1 fruit fly cellular context compared by ENCODE assay signal in genomic region chr2L:1651053-1651452, dm6.
TF ChIP-seq lines count a peak whose summit lies in the region.

TSS of gene chinmo (plus strand) at chr2L:1651258.

TF ChIP-seq in whole organism, embryonic, 481 proteins besides CTCF, POLR2A, EP300 and RAD21 (continued from another document and continues in another):
- TF ChIP-seq insv (GFP tag; optimal IDR thresholded peaks at IDR 0.05; lab: Kevin White, UChicago) = peak in 1 of 2 experiments; percentile 82
- no peak for TF ChIP-seq CG4820 (GFP tag; optimal IDR thresholded peaks at IDR 0.05; lab: Kevin White, UChicago)
- TF ChIP-seq CG30403 (GFP tag; optimal IDR thresholded peaks at IDR 0.05; lab: Kevin White, UChicago) = no peak
- no peak for TF ChIP-seq chn (GFP tag; optimal IDR thresholded peaks at IDR 0.05; lab: Kevin White, UChicago)
- no peak for TF ChIP-seq CG6689 (GFP tag; IDR thresholded peaks at IDR 0.05; lab: Robert Waterston, UW)
- peak; percentile 26 for TF ChIP-seq kah (GFP tag; optimal IDR thresholded peaks at IDR 0.05; lab: Kevin White, UChicago)
- no peak for TF ChIP-seq E2f2 (GFP tag; IDR thresholded peaks at IDR 0.05; lab: Robert Waterston, UW)
- no peak for TF ChIP-seq CG1233 (GFP tag; optimal IDR thresholded peaks at IDR 0.05; lab: Kevin White, UChicago)
- TF ChIP-seq al (GFP tag; IDR thresholded peaks at IDR 0.05; lab: Robert Waterston, UW) = no peak
- peak; percentile 62; the same call in 2 of the 3 replicates for TF ChIP-seq CG11456 (GFP tag; IDR thresholded peaks at IDR 0.05; lab: Robert Waterston, UW)
- no peak for TF ChIP-seq sqz (GFP tag; optimal IDR thresholded peaks at IDR 0.05; lab: Kevin White, UChicago)
- no peak for TF ChIP-seq lov (optimal IDR thresholded peaks at IDR 0.05; lab: Kevin White, UChicago)
- no peak for TF ChIP-seq lov (GFP tag; IDR thresholded peaks at IDR 0.05; lab: Robert Waterston, UW)
- 0 out of 3 replicates have a peak, but pooled peaks have one; percentile 33 for TF ChIP-seq CG11093 (GFP tag; IDR thresholded peaks at IDR 0.05; lab: Robert Waterston, UW)
- TF ChIP-seq CG8944 (GFP tag; optimal IDR thresholded peaks at IDR 0.05; lab: Kevin White, UChicago) = no peak
- TF ChIP-seq hth (optimal IDR thresholded peaks at IDR 0.05; lab: Kevin White, UChicago) = no peak
- TF ChIP-seq ems (GFP tag; optimal IDR thresholded peaks at IDR 0.05; lab: Kevin White, UChicago) = no peak
- no peak for TF ChIP-seq CG15073 (GFP tag; optimal IDR thresholded peaks at IDR 0.05; lab: Kevin White, UChicago)
- 0 out of 3 replicates have a peak, but pooled peaks have one; percentile 35 for TF ChIP-seq ase (GFP tag; IDR thresholded peaks at IDR 0.05; lab: Robert Waterston, UW)
- TF ChIP-seq eve (GFP tag; optimal IDR thresholded peaks at IDR 0.05; lab: Kevin White, UChicago) = no peak
- no peak for TF ChIP-seq D19A (tag; optimal IDR thresholded peaks at IDR 0.05; lab: Kevin White, UChicago)
- no peak for TF ChIP-seq CG4424 (GFP tag; optimal IDR thresholded peaks at IDR 0.05; lab: Kevin White, UChicago)
- TF ChIP-seq CG11398 (GFP tag; optimal IDR thresholded peaks at IDR 0.05; lab: Kevin White, UChicago) = no peak
- no peak for TF ChIP-seq B-H1 (GFP tag; IDR thresholded peaks at IDR 0.05; lab: Robert Waterston, UW)
- no peak for TF ChIP-seq CG15696 (tag; optimal IDR thresholded peaks at IDR 0.05; lab: Kevin White, UChicago)
- no peak for TF ChIP-seq CG4854 (GFP tag; optimal IDR thresholded peaks at IDR 0.05; lab: Kevin White, UChicago)
- TF ChIP-seq Ravus (GFP tag; IDR thresholded peaks at IDR 0.05; lab: Robert Waterston, UW) = no peak
- TF ChIP-seq ssp (GFP tag; IDR thresholded peaks at IDR 0.05; lab: Robert Waterston, UW) = no peak
- no peak for TF ChIP-seq grn (GFP tag; optimal IDR thresholded peaks at IDR 0.05; lab: Kevin White, UChicago)
- TF ChIP-seq CG6175 (GFP tag; IDR thresholded peaks at IDR 0.05; lab: Robert Waterston, UW) = no peak
- no peak for TF ChIP-seq danr (GFP tag; IDR thresholded peaks at IDR 0.05; lab: Robert Waterston, UW)
- no peak for TF ChIP-seq CG4360 (GFP tag; IDR thresholded peaks at IDR 0.05; lab: Robert Waterston, UW)
- TF ChIP-seq CG6254 (GFP tag; optimal IDR thresholded peaks at IDR 0.05; lab: Kevin White, UChicago) = no peak
- TF ChIP-seq twi (tag; optimal IDR thresholded peaks at IDR 0.05; lab: Kevin White, UChicago) = no peak
- TF ChIP-seq sens (GFP tag; lab: Kevin White, UChicago) = no peak
- TF ChIP-seq gsb-n (tag; optimal IDR thresholded peaks at IDR 0.05; lab: Kevin White, UChicago) = no peak
- TF ChIP-seq abd-A (tag; optimal IDR thresholded peaks at IDR 0.05; lab: Kevin White, UChicago) = peak; percentile 27
- TF ChIP-seq Nf-YB (GFP tag; optimal IDR thresholded peaks at IDR 0.05; lab: Kevin White, UChicago) = no peak
- peak; percentile 26; the same call in 1 of the 2 replicates for TF ChIP-seq bowl (GFP tag; IDR thresholded peaks at IDR 0.05; lab: Robert Waterston, UW)
- no peak for TF ChIP-seq pnt (GFP tag; optimal IDR thresholded peaks at IDR 0.05; lab: Kevin White, UChicago)
- TF ChIP-seq CG2889 (GFP tag; IDR thresholded peaks at IDR 0.05; lab: Robert Waterston, UW) = no peak
- TF ChIP-seq wek (GFP tag; optimal IDR thresholded peaks at IDR 0.05; lab: Kevin White, UChicago) = no peak
- TF ChIP-seq ewg (GFP tag; optimal IDR thresholded peaks at IDR 0.05; lab: Kevin White, UChicago) = peak; percentile 38
- no peak for TF ChIP-seq CG12155 (GFP tag; optimal IDR thresholded peaks at IDR 0.05; lab: Kevin White, UChicago)
- no peak for TF ChIP-seq sim (GFP tag; IDR thresholded peaks at IDR 0.05; lab: Robert Waterston, UW)
- peak; percentile 65; the same call in 1 of the 3 replicates for TF ChIP-seq sr (GFP tag; IDR thresholded peaks at IDR 0.05; lab: Robert Waterston, UW)
- peak; percentile 9 for TF ChIP-seq CG1647 (GFP tag; optimal IDR thresholded peaks at IDR 0.05; lab: Kevin White, UChicago)
- TF ChIP-seq Hmr (GFP tag; optimal IDR thresholded peaks at IDR 0.05; lab: Kevin White, UChicago) = peak; percentile 16
- TF ChIP-seq gem (tag; optimal IDR thresholded peaks at IDR 0.05; lab: Kevin White, UChicago) = no peak
- no peak for TF ChIP-seq Dip2 (GFP tag; IDR thresholded peaks at IDR 0.05; lab: Robert Waterston, UW)
- TF ChIP-seq Hr39 (optimal IDR thresholded peaks at IDR 0.05; lab: Kevin White, UChicago) = no peak
- TF ChIP-seq lab (GFP tag; optimal IDR thresholded peaks at IDR 0.05; lab: Kevin White, UChicago) = peak; percentile 50
- 0 out of 4 replicates have a peak, but pooled peaks have one; percentile 23 for TF ChIP-seq Dll (GFP tag; IDR thresholded peaks at IDR 0.05; lab: Robert Waterston, UW; ENCODE audit: partially characterized antibody)
- TF ChIP-seq CG6765 (GFP tag; optimal IDR thresholded peaks at IDR 0.05; lab: Kevin White, UChicago) = no peak
- no peak for TF ChIP-seq Asciz (GFP tag; optimal IDR thresholded peaks at IDR 0.05; lab: Kevin White, UChicago)
- TF ChIP-seq CG6654 (GFP tag; optimal IDR thresholded peaks at IDR 0.05; lab: Kevin White, UChicago) = no peak
- peak; percentile 6; the same call in 1 of the 3 replicates for TF ChIP-seq zfh1 (GFP tag; IDR thresholded peaks at IDR 0.05; lab: Robert Waterston, UW)
- no peak for TF ChIP-seq Mad (GFP tag; optimal IDR thresholded peaks at IDR 0.05; lab: Kevin White, UChicago)
- no peak for TF ChIP-seq CG31365 (tag; optimal IDR thresholded peaks at IDR 0.05; lab: Kevin White, UChicago)
- TF ChIP-seq jing (GFP tag; optimal IDR thresholded peaks at IDR 0.05; lab: Kevin White, UChicago) = no peak
- TF ChIP-seq zfh2 (GFP tag; optimal IDR thresholded peaks at IDR 0.05; lab: Kevin White, UChicago) = no peak
- no peak for TF ChIP-seq pho (GFP tag; optimal IDR thresholded peaks at IDR 0.05; lab: Kevin White, UChicago)
- no peak for TF ChIP-seq crp (GFP tag; optimal IDR thresholded peaks at IDR 0.05; lab: Kevin White, UChicago)
- TF ChIP-seq Fer2 (tag; optimal IDR thresholded peaks at IDR 0.05; lab: Kevin White, UChicago) = no peak
- no peak for TF ChIP-seq TFAM (GFP tag; optimal IDR thresholded peaks at IDR 0.05; lab: Kevin White, UChicago)
- TF ChIP-seq toy (GFP tag; IDR thresholded peaks at IDR 0.05; lab: Robert Waterston, UW) = no peak
- no peak for TF ChIP-seq PHDP (tag; optimal IDR thresholded peaks at IDR 0.05; lab: Kevin White, UChicago)
- TF ChIP-seq inv (GFP tag; IDR thresholded peaks at IDR 0.05; lab: Robert Waterston, UW; ENCODE audit: partially characterized antibody) = 0 out of 2 replicates have a peak, but pooled peaks have one; percentile 26
- TF ChIP-seq fu2 (GFP tag; optimal IDR thresholded peaks at IDR 0.05; lab: Kevin White, UChicago) = no peak
- no peak for TF ChIP-seq ro (GFP tag; IDR thresholded peaks at IDR 0.05; lab: Robert Waterston, UW)
- TF ChIP-seq CG30020 (tag; optimal IDR thresholded peaks at IDR 0.05; lab: Kevin White, UChicago) = no peak
- no peak for TF ChIP-seq CG33557 (GFP tag; optimal IDR thresholded peaks at IDR 0.05; lab: Kevin White, UChicago)
- TF ChIP-seq CG31441 (GFP tag; IDR thresholded peaks at IDR 0.05; lab: Robert Waterston, UW) = no peak
- TF ChIP-seq CG32767 (GFP tag; IDR thresholded peaks at IDR 0.05; lab: Robert Waterston, UW) = peak; percentile 43; the same call in 1 of the 2 replicates
- TF ChIP-seq vvl (GFP tag; IDR thresholded peaks at IDR 0.05; lab: Robert Waterston, UW) = peak; percentile 65
- TF ChIP-seq E2f1 (GFP tag; IDR thresholded peaks at IDR 0.05; lab: Robert Waterston, UW) = no peak
- no peak for TF ChIP-seq ham (GFP tag; IDR thresholded peaks at IDR 0.05; lab: Robert Waterston, UW)
- no peak for TF ChIP-seq CG18011 (GFP tag; optimal IDR thresholded peaks at IDR 0.05; lab: Kevin White, UChicago)
- peak; percentile 45; the same call in 1 of the 2 replicates for TF ChIP-seq CG11247 (GFP tag; IDR thresholded peaks at IDR 0.05; lab: Robert Waterston, UW)
- TF ChIP-seq pros (GFP tag; optimal IDR thresholded peaks at IDR 0.05; lab: Kevin White, UChicago) = peak; percentile 20
- TF ChIP-seq MTF-1 (GFP tag; optimal IDR thresholded peaks at IDR 0.05; lab: Kevin White, UChicago; ENCODE audit: borderline replicate concordance) = peak; percentile 15
- no peak for TF ChIP-seq CG17361 (GFP tag; IDR thresholded peaks at IDR 0.05; lab: Robert Waterston, UW)
- no peak for TF ChIP-seq Xbp1 (GFP tag; optimal IDR thresholded peaks at IDR 0.05; lab: Kevin White, UChicago)
- TF ChIP-seq prd (optimal IDR thresholded peaks at IDR 0.05; lab: Kevin White, UChicago) = no peak
- TF ChIP-seq prd (GFP tag; IDR thresholded peaks at IDR 0.05; lab: Robert Waterston, UW) = no peak
- TF ChIP-seq CG18599 (GFP tag; optimal IDR thresholded peaks at IDR 0.05; lab: Kevin White, UChicago) = peak; percentile 24
- peak; percentile 20; the same call in 1 of the 3 replicates for TF ChIP-seq row (GFP tag; IDR thresholded peaks at IDR 0.05; lab: Robert Waterston, UW)
- no peak for TF ChIP-seq esg (GFP tag; conservative IDR thresholded peaks at IDR 0.05; lab: Robert Waterston, UW)
- 0 out of 2 replicates have a peak, but pooled peaks have one; percentile 12 for TF ChIP-seq Atf6 (GFP tag; IDR thresholded peaks at IDR 0.05; lab: Robert Waterston, UW)
- peak; percentile 95 for TF ChIP-seq Jarid2 (GFP tag; optimal IDR thresholded peaks at IDR 0.05; lab: Kevin White, UChicago)
- TF ChIP-seq unc-4 (GFP tag; IDR thresholded peaks at IDR 0.05; lab: Robert Waterston, UW; ENCODE audit: partially characterized antibody) = 0 out of 2 replicates have a peak, but pooled peaks have one; percentile 31
- peak; percentile 72 for TF ChIP-seq ftz-f1 (GFP tag; optimal IDR thresholded peaks at IDR 0.05; lab: Kevin White, UChicago)
- no peak for TF ChIP-seq gsb (GFP tag; IDR thresholded peaks at IDR 0.05; lab: Robert Waterston, UW)
- TF ChIP-seq CG2712 (tag; optimal IDR thresholded peaks at IDR 0.05; lab: Kevin White, UChicago) = no peak
- TF ChIP-seq exex (tag; optimal IDR thresholded peaks at IDR 0.05; lab: Kevin White, UChicago) = no peak
- TF ChIP-seq bsh (GFP tag; optimal IDR thresholded peaks at IDR 0.05; lab: Kevin White, UChicago) = peak in 1 of 2 experiments; percentile 22
- no peak for TF ChIP-seq CG8281 (tag; optimal IDR thresholded peaks at IDR 0.05; lab: Kevin White, UChicago)
- no peak for TF ChIP-seq HLH4C (GFP tag; IDR thresholded peaks at IDR 0.05; lab: Robert Waterston, UW; ENCODE audit: partially characterized antibody)
- TF ChIP-seq CG15011 (GFP tag; optimal IDR thresholded peaks at IDR 0.05; lab: Kevin White, UChicago) = no peak
- TF ChIP-seq CG3065 (GFP tag; optimal IDR thresholded peaks at IDR 0.05; lab: Kevin White, UChicago) = no peak
- peak; percentile 58; the same call in 1 of the 2 replicates for TF ChIP-seq NFAT (GFP tag; IDR thresholded peaks at IDR 0.05; lab: Robert Waterston, UW)
- no peak for TF ChIP-seq az2 (GFP tag; optimal IDR thresholded peaks at IDR 0.05; lab: Kevin White, UChicago)
- no peak for TF ChIP-seq CG7556 (GFP tag; optimal IDR thresholded peaks at IDR 0.05; lab: Kevin White, UChicago)
- no peak for TF ChIP-seq CG13123 (GFP tag; optimal IDR thresholded peaks at IDR 0.05; lab: Kevin White, UChicago)
- TF ChIP-seq zf30C (GFP tag; optimal IDR thresholded peaks at IDR 0.05; lab: Kevin White, UChicago) = no peak
- TF ChIP-seq Spps (tag; optimal IDR thresholded peaks at IDR 0.05; lab: Kevin White, UChicago) = no peak
- TF ChIP-seq CG6791 (GFP tag; IDR thresholded peaks at IDR 0.05; lab: Robert Waterston, UW; ENCODE audit: partially characterized antibody) = 0 out of 3 replicates have a peak, but pooled peaks have one; percentile 11
- peak; percentile 48; the same call in 1 of the 2 replicates for TF ChIP-seq nerfin-2 (GFP tag; IDR thresholded peaks at IDR 0.05; lab: Robert Waterston, UW; ENCODE audit: partially characterized antibody)
- peak; percentile 18 for TF ChIP-seq cwo (GFP tag; optimal IDR thresholded peaks at IDR 0.05; lab: Kevin White, UChicago)
- TF ChIP-seq mam (GFP tag; optimal IDR thresholded peaks at IDR 0.05; lab: Kevin White, UChicago) = no peak
- peak; percentile 19 for TF ChIP-seq CHES-1-like (GFP tag; optimal IDR thresholded peaks at IDR 0.05; lab: Kevin White, UChicago)
- TF ChIP-seq MBD-R2 (GFP tag; IDR thresholded peaks at IDR 0.05; lab: Robert Waterston, UW) = no peak
- TF ChIP-seq chm (GFP tag; IDR thresholded peaks at IDR 0.05; lab: Robert Waterston, UW) = peak; percentile 96
- no peak for TF ChIP-seq Hr3 (GFP tag; optimal IDR thresholded peaks at IDR 0.05; lab: Kevin White, UChicago)
- TF ChIP-seq C15 (GFP tag; IDR thresholded peaks at IDR 0.05; lab: Robert Waterston, UW) = no peak
- TF ChIP-seq CG8089 (GFP tag; optimal IDR thresholded peaks at IDR 0.05; lab: Kevin White, UChicago) = no peak
- TF ChIP-seq en (GFP tag; optimal IDR thresholded peaks at IDR 0.05; lab: Kevin White, UChicago) = no peak
- peak; percentile 38 for TF ChIP-seq BtbVII (GFP tag; optimal IDR thresholded peaks at IDR 0.05; lab: Kevin White, UChicago)
- TF ChIP-seq br (optimal IDR thresholded peaks at IDR 0.05; lab: Kevin White, UChicago) = no peak
- no peak for TF ChIP-seq CG10979 (tag; optimal IDR thresholded peaks at IDR 0.05; lab: Kevin White, UChicago)
- TF ChIP-seq tin (GFP tag; optimal IDR thresholded peaks at IDR 0.05; lab: Kevin White, UChicago) = no peak
- no peak for TF ChIP-seq HLHmδ (GFP tag; optimal IDR thresholded peaks at IDR 0.05; lab: Kevin White, UChicago)
- TF ChIP-seq CG4617 (GFP tag; optimal IDR thresholded peaks at IDR 0.05; lab: Kevin White, UChicago; ENCODE audit: borderline replicate concordance) = no peak
- TF ChIP-seq nom (GFP tag; optimal IDR thresholded peaks at IDR 0.05; lab: Kevin White, UChicago) = peak; percentile 55
- peak; percentile 17; the same call in 1 of the 2 replicates for TF ChIP-seq seq (GFP tag; IDR thresholded peaks at IDR 0.05; lab: Robert Waterston, UW)
- TF ChIP-seq D (optimal IDR thresholded peaks at IDR 0.05; lab: Kevin White, UChicago) = no peak
- no peak for TF ChIP-seq D (GFP tag; optimal IDR thresholded peaks at IDR 0.05; lab: Kevin White, UChicago)
- TF ChIP-seq stc (GFP tag; IDR thresholded peaks at IDR 0.05; lab: Robert Waterston, UW) = peak; percentile 57; the same call in 1 of the 2 replicates
- no peak for TF ChIP-seq Chrac-16 (GFP tag; optimal IDR thresholded peaks at IDR 0.05; lab: Kevin White, UChicago)
- 0 out of 3 replicates have a peak, but pooled peaks have one; percentile 14 for TF ChIP-seq gce (GFP tag; IDR thresholded peaks at IDR 0.05; lab: Robert Waterston, UW)
- TF ChIP-seq CG12659 (GFP tag; optimal IDR thresholded peaks at IDR 0.05; lab: Kevin White, UChicago) = no peak
- peak; percentile 59; the same call in 1 of the 3 replicates for TF ChIP-seq Dbx (GFP tag; IDR thresholded peaks at IDR 0.05; lab: Robert Waterston, UW)
- TF ChIP-seq CG14667 (GFP tag; IDR thresholded peaks at IDR 0.05; lab: Robert Waterston, UW) = no peak
- TF ChIP-seq sd (tag; optimal IDR thresholded peaks at IDR 0.05; lab: Kevin White, UChicago) = peak; percentile 81
